Worm (Caenorhabditis elegans) whole organism, mixed stage, embryonic: Measurements from ENCODE around the gene Y54G2A.32.
"Not testable (repeated sequence)": the region's sequence is repeated elsewhere in the genome, so short reads cannot be mapped to it uniquely, and the experiment has no call there.

Source experiments
- M03D4.4 ChIP-seq: sonication (generic microtip); optimal IDR thresholded peaks from 2 replicates; lab custom pipeline; 2017; ENCODE audit warnings: mild to moderate bottlenecking, missing genetic modification characterization, missing compliant biosample characterization
- bed-3 ChIP-seq: fragments of 200-800 bp; sonication (Bioruptor generic); optimal IDR thresholded peaks from 3 replicates; lab custom pipeline; 2018; ENCODE audit warnings: mild to moderate bottlenecking, missing genetic modification characterization, moderate library complexity, missing compliant biosample characterization
- blmp-1 ChIP-seq: fragments of 150-350 bp; optimal IDR thresholded peaks from 2 replicates; lab custom pipeline; 2014; ENCODE audit warnings: missing biosample characterization, missing genetic modification characterization
- ceh-43 ChIP-seq: fragments of 200-800 bp; sonication (Bioruptor generic); optimal IDR thresholded peaks from 2 replicates; lab custom pipeline; 2018; ENCODE audit warnings: mild to moderate bottlenecking, missing genetic modification characterization, moderate library complexity, missing compliant biosample characterization
- ces-1 ChIP-seq: fragments of 150-350 bp; optimal IDR thresholded peaks from 2 replicates; lab custom pipeline; 2014; ENCODE audit warnings: missing biosample characterization, missing genetic modification reagents, missing genetic modification characterization
- cnd-1 ChIP-seq: fragments of 200-800 bp; sonication (Bioruptor generic); optimal IDR thresholded peaks from 2 replicates; lab custom pipeline; 2018; ENCODE audit warnings: mild to moderate bottlenecking, missing genetic modification characterization, missing compliant biosample characterization
- drap-1 ChIP-seq: fragments of 200-800 bp; sonication (Bioruptor generic); optimal IDR thresholded peaks from 3 replicates; lab custom pipeline; 2018; ENCODE audit warnings: mild to moderate bottlenecking, missing genetic modification characterization, missing compliant biosample characterization
- elt-3 ChIP-seq: fragments of 150-350 bp; optimal IDR thresholded peaks from 2 replicates; lab custom pipeline; 2014; ENCODE audit warnings: missing biosample characterization, missing genetic modification characterization
- flh-1 ChIP-seq: fragments of 200-800 bp; sonication (Bioruptor generic); optimal IDR thresholded peaks from 2 replicates; lab custom pipeline; 2018; ENCODE audit warnings: mild to moderate bottlenecking, missing genetic modification characterization, moderate library complexity, missing compliant biosample characterization
- ham-2 ChIP-seq: fragments of 200-800 bp; sonication (Bioruptor generic); optimal IDR thresholded peaks from 2 replicates; lab custom pipeline; 2018; ENCODE audit warnings: mild to moderate bottlenecking, missing genetic modification characterization, missing compliant biosample characterization
- hlh-1 ChIP-seq: fragments of 150-350 bp; optimal IDR thresholded peaks from 2 replicates; lab custom pipeline; 2014; ENCODE audit warnings: missing biosample characterization, missing genetic modification reagents, missing genetic modification characterization
- lin-32 ChIP-seq: fragments of 200-800 bp; sonication (Bioruptor generic); optimal IDR thresholded peaks from 2 replicates; lab custom pipeline; 2018; ENCODE audit warnings: mild to moderate bottlenecking, missing genetic modification characterization, missing compliant biosample characterization
- mab-5 ChIP-seq: fragments of 150-350 bp; optimal IDR thresholded peaks from 2 replicates; lab custom pipeline; 2014; ENCODE audit warnings: missing biosample characterization, missing genetic modification characterization
- mls-2 ChIP-seq: sonication (generic microtip); optimal IDR thresholded peaks from 2 replicates; lab custom pipeline; 2016; ENCODE audit warnings: mild to moderate bottlenecking, missing genetic modification characterization, moderate library complexity, missing compliant biosample characterization
- nhr-12 ChIP-seq: fragments of 150-350 bp; optimal IDR thresholded peaks from 2 replicates; lab custom pipeline; 2014; ENCODE audit warnings: missing biosample characterization, missing genetic modification characterization
- nhr-2 ChIP-seq: fragments of 150-350 bp; optimal IDR thresholded peaks from 2 replicates; lab custom pipeline; 2014; ENCODE audit warnings: missing biosample characterization, missing genetic modification characterization
- nhr-28 ChIP-seq: fragments of 150-350 bp; optimal IDR thresholded peaks from 2 replicates; lab custom pipeline; 2014; ENCODE audit warnings: missing biosample characterization, missing genetic modification characterization
- pha-4 ChIP-seq: fragments of 150-350 bp; optimal IDR thresholded peaks from 2 replicates; lab custom pipeline; 2018; ENCODE audit warnings: missing biosample characterization, missing genetic modification reagents, missing genetic modification characterization
- sem-2 ChIP-seq: fragments of 200-800 bp; sonication (Bioruptor generic); optimal IDR thresholded peaks from 2 replicates; lab custom pipeline; 2018; ENCODE audit warnings: mild to moderate bottlenecking, missing genetic modification characterization, missing compliant biosample characterization
- snpc-4 ChIP-seq: fragments of 150-350 bp; optimal IDR thresholded peaks from 2 replicates; lab custom pipeline; 2014; ENCODE audit warnings: missing biosample characterization, missing genetic modification characterization
- sptf-1 ChIP-seq: sonication (generic microtip); optimal IDR thresholded peaks from 2 replicates; lab custom pipeline; 2017; ENCODE audit warnings: mild to moderate bottlenecking, missing genetic modification characterization, moderate library complexity, missing compliant biosample characterization
- tbx-8 ChIP-seq: fragments of 200-800 bp; sonication (Bioruptor generic); optimal IDR thresholded peaks from 2 replicates; lab custom pipeline; 2018; ENCODE audit warnings: mild to moderate bottlenecking, missing genetic modification characterization, moderate library complexity, missing compliant biosample characterization
- unc-120 ChIP-seq: sonication (generic microtip); optimal IDR thresholded peaks from 2 replicates; lab custom pipeline; 2017; ENCODE audit warnings: missing genetic modification characterization, missing compliant biosample characterization; ENCODE audit not compliant: poor library complexity, severe bottlenecking
- unc-39 ChIP-seq: fragments of 150-350 bp; optimal IDR thresholded peaks from 2 replicates; lab custom pipeline; 2014; ENCODE audit warnings: missing biosample characterization, missing genetic modification characterization
- unc-62 ChIP-seq: fragments of 150-350 bp; optimal IDR thresholded peaks from 2 replicates; lab custom pipeline; 2014; ENCODE audit warnings: missing biosample characterization, missing genetic modification reagents, missing genetic modification characterization
- zip-8 ChIP-seq: fragments of 150-350 bp; optimal IDR thresholded peaks from 2 replicates; lab custom pipeline; 2014; ENCODE audit warnings: missing biosample characterization, missing genetic modification characterization
- ztf-11 ChIP-seq: fragments of 150-350 bp; optimal IDR thresholded peaks from 2 replicates; lab custom pipeline; 2014; ENCODE audit warnings: missing biosample characterization, missing genetic modification characterization

Gene Y54G2A.32

DNA sequence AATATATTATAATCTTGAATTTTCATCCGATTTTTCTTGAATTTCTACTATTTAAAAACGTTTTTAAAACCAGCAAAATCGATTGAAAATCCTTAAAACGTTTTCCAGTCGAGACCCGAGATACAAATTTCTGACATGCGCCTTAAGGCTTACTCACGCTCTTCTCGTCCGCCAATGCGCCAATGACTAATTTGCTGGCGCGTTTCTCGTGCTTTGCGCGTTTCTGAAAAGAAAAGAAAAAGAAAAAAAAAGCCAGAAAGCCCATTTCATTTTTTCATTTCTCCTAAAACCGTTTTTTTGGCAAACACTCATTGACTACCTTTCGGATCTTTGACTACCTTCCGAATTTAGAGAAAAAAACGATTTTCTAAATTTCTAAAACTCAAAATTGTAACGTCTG, 27.0 kb upstream of the Y54G2A.32 start:
- no peak for TF ChIP-seq M03D4.4 (tag; lab: Kevin White, UChicago)

ce11 chrIV:2777841-2778240, 25.9 kb upstream of the Y54G2A.32 start, which contains the start of gene Y54G2A.72:
Gene Y54G2A.72, plus strand, starts transcription at chrIV:2778141.
- TF ChIP-seq zip-8 (tag; lab: Kevin White, UChicago); cnd-1 (tag; lab: Kevin White, UChicago); drap-1: not testable (repeated sequence)

DNA sequence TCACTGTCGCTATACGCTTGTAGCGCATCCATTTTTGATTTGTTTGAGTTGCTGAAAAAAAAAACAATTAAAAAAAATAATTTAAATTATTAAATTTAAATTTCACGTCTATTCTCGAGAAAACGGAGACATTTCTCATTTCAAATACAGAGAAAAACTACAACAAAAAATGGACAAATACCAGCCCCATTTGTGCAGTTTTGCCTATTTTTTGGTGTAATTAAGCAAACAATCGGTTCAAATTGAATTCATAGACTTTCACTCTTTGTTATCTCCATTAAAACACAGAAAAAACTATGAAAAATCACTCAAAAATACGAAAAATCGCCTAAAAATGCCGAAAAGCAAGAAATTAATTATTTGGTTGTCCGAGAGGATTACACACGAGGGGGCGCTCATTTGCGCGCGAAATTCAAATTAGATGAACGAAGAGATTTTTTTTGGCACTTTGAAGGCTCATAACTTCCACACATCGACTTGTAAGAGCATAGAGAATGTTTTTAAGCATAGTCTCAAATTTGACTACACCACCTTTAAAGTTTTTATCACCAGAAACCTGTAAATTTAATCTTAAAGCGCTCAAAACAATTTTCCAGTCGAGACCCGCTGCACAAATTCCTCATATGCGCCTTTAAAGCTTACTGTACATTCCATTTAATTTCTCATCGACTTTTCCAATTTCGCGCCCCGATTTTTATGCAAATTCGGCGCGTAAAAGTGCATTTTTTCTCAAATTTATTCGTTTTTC, 20.8 kb upstream of the Y54G2A.32 start, which contains the start of gene Y54G2A.12:
Gene Y54G2A.12 (minus strand): TSS at position 51 of the 748 bp plus-strand sequence.
- TF ChIP-seq snpc-4 (tag; lab: Kevin White, UChicago), result no peak

- no peak for TF ChIP-seq zip-8 (tag; lab: Kevin White, UChicago)
- TF ChIP-seq blmp-1 (tag; lab: Kevin White, UChicago), result no peak
- TF ChIP-seq lin-32 (GFP tag; lab: Kevin White, UChicago), result no peak
- TF ChIP-seq nhr-28 (tag; lab: Kevin White, UChicago), result no peak
- TF ChIP-seq mab-5 (tag; lab: Kevin White, UChicago), result no peak
- TF ChIP-seq sptf-1 (tag; lab: Kevin White, UChicago), result no peak
- TF ChIP-seq snpc-4 (tag; lab: Kevin White, UChicago), result no peak
- TF ChIP-seq pha-4, result peak; percentile 71
- TF ChIP-seq ceh-43 (GFP tag; lab: Kevin White, UChicago), result no peak
- peak; percentile 90 for TF ChIP-seq ces-1
- peak; percentile 13 for TF ChIP-seq unc-62 (GFP tag; lab: Kevin White, UChicago)
- no peak for TF ChIP-seq sem-2 (GFP tag; lab: Kevin White, UChicago)
- no peak for TF ChIP-seq unc-39
- no peak for TF ChIP-seq elt-3 (tag; lab: Kevin White, UChicago)
- no peak for TF ChIP-seq unc-120
- no peak for TF ChIP-seq hlh-1 (tag; lab: Kevin White, UChicago)
- no peak for TF ChIP-seq bed-3 (GFP tag; lab: Kevin White, UChicago)
Observed at ce11 chrIV:2785057-2785456, 18.7 kb upstream of the Y54G2A.32 start.

DNA sequence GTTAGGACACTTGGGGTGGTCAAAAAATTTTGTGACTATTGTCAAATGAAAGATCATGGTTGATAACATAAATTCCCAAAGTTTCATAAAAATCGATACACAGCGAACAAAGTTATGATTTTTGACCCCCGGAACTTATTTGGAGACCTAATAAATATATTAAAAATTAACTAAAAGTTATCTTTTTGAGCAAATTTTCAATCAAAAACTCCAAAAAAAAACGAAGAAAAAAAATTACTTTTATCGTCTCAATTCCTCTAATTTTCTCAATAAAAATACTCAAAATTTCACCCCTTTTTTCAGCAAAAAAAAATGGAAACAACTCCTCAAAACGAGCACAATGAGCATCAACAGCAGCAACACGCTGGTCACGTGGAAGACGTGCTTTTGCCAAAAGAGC, 15.4 kb upstream of the Y54G2A.32 start, which contains the start of gene atln-1:
Gene atln-1 (plus strand): TSS at position 301 of the 400 bp plus-strand sequence.
- not testable (repeated sequence) for TF ChIP-seq blmp-1 (tag; lab: Kevin White, UChicago); nhr-12 (tag; lab: Kevin White, UChicago); ces-1
- TF ChIP-seq, all 35 proteins: peak for 0; not testable (repeated sequence) for 35

DNA sequence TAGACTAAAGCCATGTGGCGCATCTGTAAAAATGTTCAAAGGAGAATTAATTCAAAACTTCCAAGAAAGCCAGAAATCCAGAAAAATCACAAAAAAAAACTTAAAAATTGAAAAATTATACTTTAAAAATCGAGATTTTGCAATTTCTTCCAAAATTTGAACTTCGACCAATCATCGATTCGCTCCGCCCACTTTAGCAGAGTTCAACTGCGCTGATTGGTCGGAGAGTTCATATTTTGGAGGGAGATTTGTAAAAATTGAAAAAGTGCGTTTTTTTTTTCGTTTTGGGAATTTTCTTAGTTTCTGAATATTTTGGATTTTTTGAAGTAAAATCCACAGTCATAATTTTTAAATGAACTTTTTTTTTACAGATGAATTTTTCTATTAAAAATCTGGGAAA, 9.8 kb upstream of the Y54G2A.32 start:
- TF ChIP-seq snpc-4 (tag; lab: Kevin White, UChicago), result no peak
- TF ChIP-seq nhr-2 (tag; lab: Kevin White, UChicago), result no peak
- TF ChIP-seq ztf-11, result no peak
- TF ChIP-seq blmp-1 (tag; lab: Kevin White, UChicago), result no peak
- no peak for TF ChIP-seq pha-4
- no peak for TF ChIP-seq ceh-43 (GFP tag; lab: Kevin White, UChicago)
- no peak for TF ChIP-seq mls-2 (tag; lab: Kevin White, UChicago)
- no peak for TF ChIP-seq drap-1
- no peak for TF ChIP-seq sptf-1 (tag; lab: Kevin White, UChicago)
- TF ChIP-seq ham-2 (GFP tag; lab: Kevin White, UChicago), result no peak
- no peak for TF ChIP-seq flh-1
- no peak for TF ChIP-seq hlh-1 (tag; lab: Kevin White, UChicago)
- no peak for TF ChIP-seq tbx-8
- no peak for TF ChIP-seq nhr-12 (tag; lab: Kevin White, UChicago)
- no peak for TF ChIP-seq mab-5 (tag; lab: Kevin White, UChicago)
